Worm (Caenorhabditis elegans) whole organism, early embryonic: ENCODE measurements around the gene rfl-1.

Experiments used
- B0310.2 ChIP-seq: sonication (generic microtip); optimal IDR thresholded peaks from 2 replicates; lab custom pipeline; 2016; ENCODE audit warnings: mild to moderate bottlenecking, missing genetic modification characterization, missing compliant biosample characterization
- F13C5.2 ChIP-seq: sonication (generic microtip); optimal IDR thresholded peaks from 2 replicates; lab custom pipeline; 2017; ENCODE audit warnings: mild to moderate bottlenecking, missing genetic modification characterization, inconsistent platforms, missing compliant biosample characterization
- aly-1 ChIP-seq: sonication (generic microtip); optimal IDR thresholded peaks from 2 replicates; lab custom pipeline; 2016; ENCODE audit warnings: missing genetic modification characterization, missing compliant biosample characterization
- ama-1 ChIP-seq: fragments of 150-350 bp; optimal IDR thresholded peaks from 2 replicates; lab custom pipeline; 2014
- ceh-13 ChIP-seq: fragments of 200-800 bp; sonication (Bioruptor generic); optimal IDR thresholded peaks from 2 replicates; lab custom pipeline; 2018; ENCODE audit warnings: mild to moderate bottlenecking, missing genetic modification characterization, missing compliant biosample characterization
- ceh-36 ChIP-seq: sonication (generic microtip); optimal IDR thresholded peaks from 2 replicates; lab custom pipeline; 2016; ENCODE audit warnings: missing genetic modification characterization, inconsistent platforms, missing compliant biosample characterization
- ets-7 ChIP-seq: sonication (generic microtip); optimal IDR thresholded peaks from 2 replicates; lab custom pipeline; 2016; ENCODE audit warnings: missing genotype, missing genetic modification characterization, missing compliant biosample characterization
- flt-1 ChIP-seq: fragments of 200-800 bp; sonication (Bioruptor generic); IDR thresholded peaks from 2 replicates; pipeline ENCODE4 v1.3.6; 2022; ENCODE audit warnings: missing genetic modification characterization, missing compliant biosample characterization
- hmbx-1 ChIP-seq: sonication (generic microtip); optimal IDR thresholded peaks from 2 replicates; lab custom pipeline; 2016; ENCODE audit warnings: mild to moderate bottlenecking, missing genetic modification characterization, missing compliant biosample characterization
- hmg-4 ChIP-seq: fragments of 200-800 bp; sonication (Bioruptor generic); optimal IDR thresholded peaks from 2 replicates; lab custom pipeline; 2018; ENCODE audit warnings: mild to moderate bottlenecking, missing genetic modification characterization, missing compliant biosample characterization
- hnd-1 ChIP-seq: sonication (generic microtip); optimal IDR thresholded peaks from 2 replicates; lab custom pipeline; 2016; ENCODE audit warnings: missing genetic modification characterization, missing compliant biosample characterization
- pes-1 ChIP-seq: fragments of 200-800 bp; sonication (Bioruptor generic); IDR thresholded peaks from 2 replicates; pipeline ENCODE4 v1.3.6; 2022; ENCODE audit warnings: missing genetic modification reagents, missing genetic modification characterization, missing compliant biosample characterization
- scrt-1 ChIP-seq: fragments of 200-800 bp; sonication (Bioruptor generic); IDR thresholded peaks from 2 replicates; pipeline ENCODE4 v1.3.6; 2022; ENCODE audit warnings: missing genetic modification characterization, missing compliant biosample characterization
- sea-1 ChIP-seq: fragments of 200-800 bp; sonication (Bioruptor generic); conservative IDR thresholded peaks from 2 replicates; pipeline ENCODE4 v1.3.6; 2022; ENCODE audit warnings: missing genetic modification characterization, missing compliant biosample characterization
- tbx-11 ChIP-seq: fragments of 200-800 bp; sonication (Bioruptor generic); IDR thresholded peaks from 2 replicates; pipeline ENCODE4 v1.3.6; 2022; ENCODE audit warnings: missing genetic modification characterization, missing compliant biosample characterization
- tbx-37 ChIP-seq: fragments of 200-800 bp; sonication (Bioruptor generic); conservative IDR thresholded peaks from 2 replicates; pipeline ENCODE4 v1.3.6; 2022; ENCODE audit warnings: missing genetic modification reagents, missing genetic modification characterization, missing compliant biosample characterization
- tra-4 ChIP-seq: sonication (generic microtip); optimal IDR thresholded peaks from 2 replicates; lab custom pipeline; 2017; ENCODE audit warnings: missing genetic modification characterization, missing compliant biosample characterization

The rfl-1 gene

DNA sequence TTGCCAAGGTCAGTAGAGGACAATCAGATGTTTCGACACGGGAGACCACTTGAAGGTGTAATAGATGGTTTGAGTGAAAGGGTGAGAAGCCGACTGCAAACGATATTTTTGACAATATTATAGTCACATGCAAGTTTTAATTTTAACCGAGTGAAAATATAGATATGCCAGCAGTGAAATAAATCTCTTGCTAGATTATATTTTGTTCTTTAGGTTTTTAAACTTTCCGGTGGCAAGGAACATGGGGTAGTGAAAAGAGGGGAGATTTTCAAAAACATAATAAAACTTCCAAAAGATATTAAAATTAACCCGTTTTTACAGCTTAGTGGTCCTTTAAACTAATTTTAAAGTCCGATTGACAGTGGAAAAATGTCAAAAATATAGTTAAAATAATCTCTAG, 15.7 kb upstream of the rfl-1 start, which contains the start of gene C06E8.5:
TSS of gene C06E8.5 (minus strand) at position 101 of the 400 bp plus-strand sequence.
- no peak for TF ChIP-seq flt-1 (GFP tag; lab: Robert Waterston, UW)
- no peak for TF ChIP-seq B0310.2
- TF ChIP-seq scrt-1 (GFP tag; lab: Robert Waterston, UW) = no peak
- TF ChIP-seq hnd-1 (tag; lab: Kevin White, UChicago) = no peak
- TF ChIP-seq sea-1 (GFP tag; lab: Robert Waterston, UW) = no peak
- TF ChIP-seq ceh-36 (tag; lab: Kevin White, UChicago) = no peak
- TF ChIP-seq hmbx-1 (tag; lab: Kevin White, UChicago) = no peak
- TF ChIP-seq tra-4 (tag; lab: Kevin White, UChicago) = no peak
- no peak for TF ChIP-seq ets-7 (tag; lab: Kevin White, UChicago)
- TF ChIP-seq ama-1 (lab: Kevin White, UChicago) = no peak
- TF ChIP-seq F13C5.2 (tag; lab: Kevin White, UChicago) = no peak
- no peak for TF ChIP-seq aly-1 (tag; lab: Kevin White, UChicago)
- TF ChIP-seq pes-1 = no peak
- TF ChIP-seq ceh-13 (GFP tag; lab: Kevin White, UChicago) = no peak

DNA sequence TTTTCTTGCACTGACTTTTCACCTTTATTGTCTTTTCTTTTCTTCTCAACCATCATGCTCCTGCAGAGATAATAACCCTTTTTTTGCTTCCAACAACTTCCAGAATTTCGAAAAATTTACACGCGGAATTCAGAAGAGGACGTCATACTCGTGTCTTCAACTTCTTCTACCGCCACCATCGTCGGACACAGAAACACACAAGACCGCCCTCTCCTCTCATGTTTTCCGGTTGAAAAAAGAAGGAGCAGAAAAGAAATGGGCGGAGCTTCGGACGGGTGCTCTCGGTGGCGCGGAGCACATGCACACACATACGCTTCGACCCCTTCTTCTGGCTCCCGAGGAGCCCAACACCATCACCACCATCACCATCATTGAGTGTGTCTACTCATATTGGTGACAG, 12.2 kb upstream of the rfl-1 start, which contains the start of gene lgc-38:
TSS of gene lgc-38 (plus strand) at position 301 of the 400 bp plus-strand sequence.
- TF ChIP-seq B0310.2 (no peak), hmg-4 (no peak), hmbx-1 (tag; lab: Kevin White, UChicago) (no peak), tbx-11 (GFP tag; lab: Robert Waterston, UW) (no peak), ceh-13 (GFP tag; lab: Kevin White, UChicago) (no peak), ama-1 (lab: Kevin White, UChicago) (no peak), F13C5.2 (tag; lab: Kevin White, UChicago) (no peak), tra-4 (tag; lab: Kevin White, UChicago) (no peak), sea-1 (GFP tag; lab: Robert Waterston, UW) (no peak), flt-1 (GFP tag; lab: Robert Waterston, UW) (no peak), scrt-1 (GFP tag; lab: Robert Waterston, UW) (no peak), ets-7 (tag; lab: Kevin White, UChicago) (no peak)

DNA sequence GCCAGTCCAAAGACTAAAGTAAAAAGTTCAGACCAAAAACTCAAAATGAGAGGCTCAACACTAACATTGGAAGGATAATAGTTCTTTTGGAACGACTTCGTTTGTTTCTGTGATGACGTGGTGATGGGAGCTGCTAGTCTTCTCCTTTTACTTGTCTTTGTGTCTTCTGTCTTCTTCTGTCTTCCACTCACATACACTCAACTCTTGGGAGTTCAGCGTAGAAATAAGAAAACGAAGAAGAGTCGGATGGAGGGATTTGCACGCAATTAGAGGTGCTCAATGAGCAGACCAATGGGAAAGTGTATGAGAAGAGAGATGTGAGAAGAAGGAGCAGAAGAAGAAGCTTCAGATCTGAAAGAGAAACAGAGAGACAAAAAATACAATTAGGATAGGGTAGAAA, 8.9 kb upstream of the rfl-1 start:
- TF ChIP-seq hmbx-1 (tag; lab: Kevin White, UChicago) (no peak), tra-4 (tag; lab: Kevin White, UChicago) (no peak), hmg-4 (no peak)

- TF ChIP-seq tbx-37 (GFP tag; lab: Robert Waterston, UW) = no peak
- TF ChIP-seq ets-7 (tag; lab: Kevin White, UChicago) = no peak
- TF ChIP-seq flt-1 (GFP tag; lab: Robert Waterston, UW) = no peak
- no peak for TF ChIP-seq scrt-1 (GFP tag; lab: Robert Waterston, UW)
- TF ChIP-seq pes-1 = no peak
- no peak for TF ChIP-seq ceh-13 (GFP tag; lab: Kevin White, UChicago)
Measured at ce11 chrIII:7013764-7014163, 7.2 kb upstream of the rfl-1 start.

DNA sequence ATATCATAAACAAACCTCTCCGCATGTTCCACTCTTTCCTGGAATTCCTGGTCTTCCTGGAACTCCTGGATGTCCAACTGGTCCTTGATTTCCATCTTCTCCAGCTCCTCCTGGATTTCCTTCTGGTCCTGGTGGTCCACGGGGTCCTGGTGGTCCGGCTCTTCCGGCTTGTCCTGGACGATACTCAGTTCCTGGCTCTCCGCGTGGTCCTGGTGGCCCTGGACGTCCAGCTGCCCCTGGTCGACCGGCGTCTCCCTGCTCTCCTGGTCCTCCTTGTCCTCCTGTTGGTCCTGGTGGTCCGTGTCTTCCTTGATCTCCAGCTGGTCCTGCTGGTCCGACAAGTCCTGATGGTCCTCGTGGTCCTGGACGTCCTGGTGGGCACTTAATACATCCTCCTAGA, 1.3 kb upstream of the rfl-1 start:
- TF ChIP-seq hmbx-1 (tag; lab: Kevin White, UChicago) = no peak
- TF ChIP-seq ceh-13 (GFP tag; lab: Kevin White, UChicago) = no peak
- TF ChIP-seq aly-1 (tag; lab: Kevin White, UChicago) = no peak
- TF ChIP-seq tra-4 (tag; lab: Kevin White, UChicago) = no peak
- no peak for TF ChIP-seq sea-1 (GFP tag; lab: Robert Waterston, UW)
- TF ChIP-seq tbx-11 (GFP tag; lab: Robert Waterston, UW) = no peak
- TF ChIP-seq ama-1 (lab: Kevin White, UChicago) = no peak
- TF ChIP-seq hnd-1 (tag; lab: Kevin White, UChicago) = no peak
- TF ChIP-seq B0310.2 = no peak
- TF ChIP-seq ceh-36 (tag; lab: Kevin White, UChicago) = no peak
- no peak for TF ChIP-seq ets-7 (tag; lab: Kevin White, UChicago)
- no peak for TF ChIP-seq tbx-37 (GFP tag; lab: Robert Waterston, UW)
- TF ChIP-seq hmg-4 = no peak
- no peak for TF ChIP-seq pes-1
- TF ChIP-seq flt-1 (GFP tag; lab: Robert Waterston, UW) = no peak
- TF ChIP-seq F13C5.2 (tag; lab: Kevin White, UChicago) = no peak
- no peak for TF ChIP-seq scrt-1 (GFP tag; lab: Robert Waterston, UW)

DNA sequence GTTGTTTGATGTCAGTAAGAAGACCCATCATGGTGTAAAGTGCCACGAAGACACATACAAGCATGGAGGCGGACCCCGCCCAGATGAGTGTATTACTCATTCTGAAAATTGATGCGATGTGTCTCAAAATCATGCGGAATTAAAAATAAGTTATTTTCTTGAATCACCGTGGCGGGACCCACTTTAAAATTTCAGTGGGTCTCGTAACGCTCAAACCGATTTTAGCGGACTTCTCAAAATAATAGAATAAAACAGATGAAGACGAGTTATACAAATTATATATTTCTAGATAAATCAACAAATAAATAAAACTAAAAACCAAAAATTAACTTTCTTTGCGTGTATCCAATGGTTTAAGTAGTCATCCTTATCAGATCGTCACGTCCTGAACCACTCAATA, 506 bp upstream of the rfl-1 start, which contains the start of gene col-8:
TSS of gene col-8 (minus strand) at position 101 of the 400 bp plus-strand sequence.
- TF ChIP-seq B0310.2 = no peak
- TF ChIP-seq tbx-37 (GFP tag; lab: Robert Waterston, UW) = no peak
- no peak for TF ChIP-seq hmbx-1 (tag; lab: Kevin White, UChicago)
- no peak for TF ChIP-seq scrt-1 (GFP tag; lab: Robert Waterston, UW)
- TF ChIP-seq F13C5.2 (tag; lab: Kevin White, UChicago) = no peak
- TF ChIP-seq ceh-13 (GFP tag; lab: Kevin White, UChicago) = no peak
- TF ChIP-seq ama-1 (lab: Kevin White, UChicago) = no peak
- no peak for TF ChIP-seq pes-1
- no peak for TF ChIP-seq flt-1 (GFP tag; lab: Robert Waterston, UW)
- no peak for TF ChIP-seq ceh-36 (tag; lab: Kevin White, UChicago)

ce11 chrIII:7025839-7026238, 4.8 kb downstream of the rfl-1 start:
- no peak for TF ChIP-seq ama-1 (lab: Kevin White, UChicago)

ce11 chrIII:7029105-7029504, 8.1 kb downstream of the rfl-1 start, which contains the start of gene cyk-1:
cyk-1 (minus strand) TSS chrIII:7029205.
- TF ChIP-seq ets-7 (tag; lab: Kevin White, UChicago) = no peak
- TF ChIP-seq pes-1 = no peak
- TF ChIP-seq aly-1 (tag; lab: Kevin White, UChicago) = no peak
- TF ChIP-seq tbx-37 (GFP tag; lab: Robert Waterston, UW) = no peak
- TF ChIP-seq tbx-11 (GFP tag; lab: Robert Waterston, UW) = no peak
- TF ChIP-seq ceh-13 (GFP tag; lab: Kevin White, UChicago) = no peak
- TF ChIP-seq ama-1 (lab: Kevin White, UChicago) = no peak
- no peak for TF ChIP-seq sea-1 (GFP tag; lab: Robert Waterston, UW)
- TF ChIP-seq B0310.2 = no peak
- TF ChIP-seq scrt-1 (GFP tag; lab: Robert Waterston, UW) = no peak
- no peak for TF ChIP-seq F13C5.2 (tag; lab: Kevin White, UChicago)
- TF ChIP-seq hmg-4 = no peak
- TF ChIP-seq ceh-36 (tag; lab: Kevin White, UChicago) = no peak
- no peak for TF ChIP-seq hmbx-1 (tag; lab: Kevin White, UChicago)
